Worm (Caenorhabditis elegans): Measurements from ENCODE around the gene srbc-43.

Gene srbc-43

ce11 chrV:12760913-12761312, 29.4 kb downstream of the srbc-43 start, which contains the start of gene F18E2.15:
Gene F18E2.15, minus strand, starts transcription at chrV:12761013.
- TF ChIP-seq blmp-1 (tag; optimal IDR thresholded peaks at IDR 0.05; ENCODE audit: insufficient read depth): no peak
- no peak for TF ChIP-seq gmeb-1 (tag; optimal IDR thresholded peaks at IDR 0.05)
- TF ChIP-seq alr-1 (tag; optimal IDR thresholded peaks at IDR 0.05): no peak
- no peak for TF ChIP-seq mdl-1 (tag; optimal IDR thresholded peaks at IDR 0.05)
- no peak for TF ChIP-seq elt-3 (tag; optimal IDR thresholded peaks at IDR 0.05)
- TF ChIP-seq nhr-129 (tag; optimal IDR thresholded peaks at IDR 0.05): no peak
- TF ChIP-seq C34F6.9 (tag; optimal IDR thresholded peaks at IDR 0.05): no peak
- TF ChIP-seq egl-27 (tag; optimal IDR thresholded peaks at IDR 0.05): no peak
- TF ChIP-seq nhr-237 (tag; optimal IDR thresholded peaks at IDR 0.05): no peak
- no peak for TF ChIP-seq ztf-1 (GFP tag; conservative IDR thresholded peaks at IDR 0.05)
- no peak for TF ChIP-seq nhr-23 (tag; optimal IDR thresholded peaks at IDR 0.05)
- no peak for TF ChIP-seq Y55F3AM.14 (GFP tag; optimal IDR thresholded peaks at IDR 0.05)
- no peak for TF ChIP-seq ZK546.5 (tag; optimal IDR thresholded peaks at IDR 0.05)
- no peak for TF ChIP-seq nhr-21 (tag; optimal IDR thresholded peaks at IDR 0.05)
- TF ChIP-seq unc-39 (tag; optimal IDR thresholded peaks at IDR 0.05): no peak
- TF ChIP-seq ztf-4 (tag; optimal IDR thresholded peaks at IDR 0.05): no peak
- no peak for TF ChIP-seq nhr-25 (tag; optimal IDR thresholded peaks at IDR 0.05)
- TF ChIP-seq elt-1 (tag; optimal IDR thresholded peaks at IDR 0.05): no peak
- no peak for TF ChIP-seq ama-1 (optimal IDR thresholded peaks at IDR 0.05)

DNA sequence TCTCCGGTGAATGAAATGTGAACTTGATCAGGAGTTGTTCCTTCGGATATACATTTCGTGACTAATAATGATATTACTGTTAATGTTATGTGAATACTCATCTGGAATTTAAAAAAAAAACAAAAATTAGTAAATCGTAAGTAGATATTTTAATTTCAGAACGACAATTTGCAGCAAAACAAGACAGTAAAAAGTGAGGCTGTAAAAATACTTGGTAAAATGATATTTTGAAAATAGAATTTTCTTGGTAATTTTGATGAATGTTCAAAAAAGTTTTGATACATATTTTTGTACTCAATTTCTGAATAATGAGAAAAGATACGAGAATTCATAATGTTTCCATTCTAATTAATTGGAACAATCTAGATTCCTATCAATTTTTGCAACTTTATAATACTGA, 30.7 kb downstream of the srbc-43 start, which contains the start of gene papl-1:
TSS of gene papl-1 (minus strand) at position 101 of the 400 bp plus-strand sequence.
- no peak for TF ChIP-seq ztf-4 (tag; optimal IDR thresholded peaks at IDR 0.05)
- no peak for TF ChIP-seq nhr-21 (tag; optimal IDR thresholded peaks at IDR 0.05)
- TF ChIP-seq lin-13 (GFP tag; optimal IDR thresholded peaks at IDR 0.05): no peak
- no peak for TF ChIP-seq C34F6.9 (tag; optimal IDR thresholded peaks at IDR 0.05)
- no peak for TF ChIP-seq sma-3 (GFP tag; optimal IDR thresholded peaks at IDR 0.05)
- no peak for TF ChIP-seq elt-3 (tag; optimal IDR thresholded peaks at IDR 0.05)
- no peak for TF ChIP-seq crh-2 (tag; optimal IDR thresholded peaks at IDR 0.05)
- no peak for TF ChIP-seq zag-1 (tag; optimal IDR thresholded peaks at IDR 0.05)
- no peak for TF ChIP-seq mbf-1 (tag; optimal IDR thresholded peaks at IDR 0.05)
- no peak for TF ChIP-seq alr-1 (tag; optimal IDR thresholded peaks at IDR 0.05)
- no peak for TF ChIP-seq nhr-129 (tag; optimal IDR thresholded peaks at IDR 0.05)
- no peak for TF ChIP-seq ztf-11 (tag; optimal IDR thresholded peaks at IDR 0.05)
- no peak for TF ChIP-seq nhr-6 (tag; optimal IDR thresholded peaks at IDR 0.05)
- no peak for TF ChIP-seq aly-2 (tag; optimal IDR thresholded peaks at IDR 0.05)
- TF ChIP-seq dmd-4 (tag; optimal IDR thresholded peaks at IDR 0.05): no peak
- no peak for TF ChIP-seq unc-62 (GFP tag; optimal IDR thresholded peaks at IDR 0.05)
- no peak for TF ChIP-seq elt-1 (tag; optimal IDR thresholded peaks at IDR 0.05)
- no peak for TF ChIP-seq ceh-82 (tag; optimal IDR thresholded peaks at IDR 0.05)
- no peak for TF ChIP-seq ama-1 (optimal IDR thresholded peaks at IDR 0.05)

DNA sequence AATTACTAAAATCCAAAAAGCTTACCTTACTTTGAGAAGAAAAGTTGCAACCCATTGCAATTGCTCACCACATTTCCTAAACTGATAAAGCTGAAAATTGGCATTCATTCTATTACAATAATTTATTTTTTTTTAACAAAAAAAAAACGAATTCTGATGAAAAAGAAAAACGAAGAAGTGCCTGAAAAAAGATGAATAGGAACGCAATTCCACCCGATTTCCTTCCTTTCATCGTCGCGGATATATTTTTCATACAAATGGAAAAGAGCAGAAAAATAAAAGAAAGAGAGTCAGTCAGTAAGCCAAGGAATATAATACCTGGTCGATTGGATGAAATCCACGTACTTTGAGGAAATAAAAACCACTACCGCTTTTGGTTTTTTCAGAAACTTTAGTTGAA, 35.5 kb downstream of the srbc-43 start, which contains the start of gene gpa-13:
TSS of gene gpa-13 (minus strand) at position 101 of the 400 bp plus-strand sequence.
- TF ChIP-seq ceh-16 (tag; optimal IDR thresholded peaks at IDR 0.05) (no peak), lin-11 (tag; optimal IDR thresholded peaks at IDR 0.05) (no peak), nhr-237 (tag; optimal IDR thresholded peaks at IDR 0.05) (no peak), sem-4 (tag; optimal IDR thresholded peaks at IDR 0.05) (no peak), R02D3.7 (tag; optimal IDR thresholded peaks at IDR 0.05) (no peak), nhr-6 (tag; optimal IDR thresholded peaks at IDR 0.05) (no peak), crh-2 (tag; optimal IDR thresholded peaks at IDR 0.05) (no peak), F13H6.1 (tag; optimal IDR thresholded peaks at IDR 0.05) (no peak), unc-39 (tag; optimal IDR thresholded peaks at IDR 0.05) (no peak), ama-1 (optimal IDR thresholded peaks at IDR 0.05) (no peak), nhr-10 (tag; optimal IDR thresholded peaks at IDR 0.05) (no peak), lsy-2 (tag; optimal IDR thresholded peaks at IDR 0.05) (no peak), blmp-1 (tag; optimal IDR thresholded peaks at IDR 0.05; ENCODE audit: insufficient read depth) (no peak), nhr-23 (tag; optimal IDR thresholded peaks at IDR 0.05) (no peak), elt-1 (tag; optimal IDR thresholded peaks at IDR 0.05) (no peak), lin-39 (tag; optimal IDR thresholded peaks at IDR 0.05) (no peak), dmd-4 (tag; optimal IDR thresholded peaks at IDR 0.05) (no peak), unc-55 (GFP tag; optimal IDR thresholded peaks at IDR 0.05) (no peak), gmeb-1 (tag; optimal IDR thresholded peaks at IDR 0.05) (no peak), mab-5 (tag; optimal IDR thresholded peaks at IDR 0.05) (no peak)
